Fruit fly (Drosophila melanogaster): Measurements from ENCODE around the gene CG3634.
A peak's percentile ranks its signal among the peaks of the same experiment; 100 is the strongest.

Gene CG3634

dm6 chr3L:20772647-20773015 is 36.4 kb downstream of the CG3634 start:
- TF ChIP-seq fd85E (GFP tag; optimal IDR thresholded peaks at IDR 0.05) (no peak), svp (GFP tag) (peak; percentile 94)

dm6 chr3L:20771891-20772646 is 37.0 kb downstream of the CG3634 start:
- TF ChIP-seq Sox15 (GFP tag; optimal IDR thresholded peaks at IDR 0.05) (peak; percentile 57), CG11762 (GFP tag; optimal IDR thresholded peaks at IDR 0.05; ENCODE audit: insufficient read depth) (peak; percentile 70), fkh (GFP tag; optimal IDR thresholded peaks at IDR 0.05) (peak; percentile 8), CG11902 (GFP tag; optimal IDR thresholded peaks at IDR 0.05) (peak; percentile 56), Met (GFP tag; optimal IDR thresholded peaks at IDR 0.05) (peak; percentile 87), fd85E (GFP tag; optimal IDR thresholded peaks at IDR 0.05) (no peak), CG6792 (GFP tag; optimal IDR thresholded peaks at IDR 0.05) (peak; percentile 81), svp (GFP tag) (peak; percentile 91), esn (GFP tag; optimal IDR thresholded peaks at IDR 0.05) (peak; percentile 86), dsx (GFP tag; optimal IDR thresholded peaks at IDR 0.05; ENCODE audit: poor library complexity, severe bottlenecking) (peak; percentile 72), Eip78C (GFP tag) (peak; percentile 97), acj6 (GFP tag; optimal IDR thresholded peaks at IDR 0.05) (peak; percentile 79), net (GFP tag; optimal IDR thresholded peaks at IDR 0.05) (peak; percentile 90), Eip75B (GFP tag; optimal IDR thresholded peaks at IDR 0.05) (peak; percentile 85), CG1621 (tag; optimal IDR thresholded peaks at IDR 0.05) (peak; percentile 76), CG31627 (GFP tag; optimal IDR thresholded peaks at IDR 0.05) (peak; percentile 79), CG3919 (GFP tag; optimal IDR thresholded peaks at IDR 0.05) (peak; percentile 85), Hr4 (GFP tag; optimal IDR thresholded peaks at IDR 0.05) (peak; percentile 86), Smox (GFP tag; optimal IDR thresholded peaks at IDR 0.05) (peak; percentile 83), Blimp-1 (GFP tag; optimal IDR thresholded peaks at IDR 0.05) (no peak), CG9139 (GFP tag; optimal IDR thresholded peaks at IDR 0.05) (peak; percentile 33), Eip93F (GFP tag; optimal IDR thresholded peaks at IDR 0.05) (peak; percentile 45), CG16779 (tag; optimal IDR thresholded peaks at IDR 0.05) (peak; percentile 51), achi (GFP tag; optimal IDR thresholded peaks at IDR 0.05) (peak; percentile 83), OdsH (GFP tag; optimal IDR thresholded peaks at IDR 0.05) (peak; percentile 82), topi (GFP tag; optimal IDR thresholded peaks at IDR 0.05) (peak; percentile 87), Lpt (GFP tag; optimal IDR thresholded peaks at IDR 0.05) (peak; percentile 56), fd59A (GFP tag; optimal IDR thresholded peaks at IDR 0.05) (peak; percentile 53), Sox102F (GFP tag; optimal IDR thresholded peaks at IDR 0.05) (peak; percentile 85), eg (GFP tag; IDR thresholded peaks at IDR 0.05) (peak; percentile 93), CG6163 (GFP tag; IDR thresholded peaks at IDR 0.05) (peak; percentile 88), CG8319 (GFP tag; optimal IDR thresholded peaks at IDR 0.05) (peak; percentile 62), Gug (GFP tag; IDR thresholded peaks at IDR 0.05) (peak; percentile 74), CG15336 (GFP tag; IDR thresholded peaks at IDR 0.05) (peak; percentile 92), Ets21C (GFP tag; optimal IDR thresholded peaks at IDR 0.05) (peak; percentile 75), CG10669 (GFP tag; optimal IDR thresholded peaks at IDR 0.05) (peak; percentile 84), pdm3 (GFP tag; optimal IDR thresholded peaks at IDR 0.05) (peak; percentile 86), lz (GFP tag; optimal IDR thresholded peaks at IDR 0.05) (peak; percentile 85), salr (GFP tag; optimal IDR thresholded peaks at IDR 0.05) (peak; percentile 64 to 82), Hr39 (GFP tag; optimal IDR thresholded peaks at IDR 0.05) (peak; percentile 81), Sox14 (GFP tag; optimal IDR thresholded peaks at IDR 0.05) (peak; percentile 84), CG6808 (GFP tag; optimal IDR thresholded peaks at IDR 0.05) (peak; percentile 63), CG10631 (GFP tag; optimal IDR thresholded peaks at IDR 0.05) (peak; percentile 72), spab (GFP tag; optimal IDR thresholded peaks at IDR 0.05) (peak; percentile 65), CG8632 (GFP tag; optimal IDR thresholded peaks at IDR 0.05) (peak; percentile 78), dac (GFP tag; optimal IDR thresholded peaks at IDR 0.05) (peak; percentile 37), Ets96B (tag; optimal IDR thresholded peaks at IDR 0.05) (peak; percentile 79), Hr38 (GFP tag; optimal IDR thresholded peaks at IDR 0.05) (no peak), CG3032 (tag; optimal IDR thresholded peaks at IDR 0.05) (peak; percentile 72)
